Worm (Caenorhabditis elegans) whole organism, dauer: ENCODE results near the gene F58G1.2.

Experiments
- unc-62 ChIP-seq: sonication (generic microtip); optimal IDR thresholded peaks from 2 replicates; lab custom pipeline; 2017; ENCODE audit warnings: missing biosample characterization, missing genetic modification reagents, missing genetic modification characterization

The F58G1.2 gene

DNA sequence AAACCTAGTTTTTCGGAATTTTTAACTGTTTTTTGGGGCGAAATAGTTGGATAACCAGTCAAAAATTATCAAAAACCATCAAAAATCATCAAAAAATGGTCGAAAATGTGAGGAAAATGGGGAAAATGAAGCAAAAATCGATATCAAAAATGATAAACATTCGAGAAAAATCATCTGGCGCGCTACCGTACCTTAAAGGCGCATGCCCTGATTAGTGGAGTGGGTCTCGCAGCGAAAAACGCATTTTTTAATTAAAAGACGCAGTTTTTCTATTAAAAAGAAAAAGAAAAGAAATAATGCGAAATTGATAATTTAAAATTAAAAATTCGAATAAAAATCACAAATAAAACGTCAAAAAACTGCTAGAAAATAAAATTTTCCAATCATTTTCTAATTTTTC lies 38.4 kb downstream of the F58G1.2 start, which contains the start of gene F35C5.1:
Gene F35C5.1 (plus strand): TSS at position 399 of the 400 bp plus-strand sequence.
- no peak for TF ChIP-seq unc-62 (GFP tag; lab: Kevin White, UChicago)

DNA sequence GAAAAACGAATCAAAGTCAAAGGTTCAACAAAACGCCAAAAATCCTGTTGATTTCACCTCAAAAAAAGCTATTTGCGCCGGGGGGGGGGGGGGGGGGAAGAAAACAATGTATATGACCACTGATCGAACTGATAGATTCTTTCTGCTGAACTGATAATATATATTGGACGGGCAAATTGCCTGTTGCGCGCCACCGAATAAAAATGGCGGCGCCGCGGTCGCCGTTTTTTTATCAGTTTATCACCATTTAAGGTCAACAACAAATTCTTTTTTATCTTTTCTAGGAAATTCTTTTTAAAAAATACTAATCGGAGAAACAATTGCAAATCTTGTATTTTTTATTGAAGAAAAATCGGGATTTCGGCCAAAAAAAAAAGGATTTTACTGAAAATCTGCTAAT lies 39.1 kb downstream of the F58G1.2 start:
- TF ChIP-seq unc-62 (GFP tag; lab: Kevin White, UChicago): no peak

DNA sequence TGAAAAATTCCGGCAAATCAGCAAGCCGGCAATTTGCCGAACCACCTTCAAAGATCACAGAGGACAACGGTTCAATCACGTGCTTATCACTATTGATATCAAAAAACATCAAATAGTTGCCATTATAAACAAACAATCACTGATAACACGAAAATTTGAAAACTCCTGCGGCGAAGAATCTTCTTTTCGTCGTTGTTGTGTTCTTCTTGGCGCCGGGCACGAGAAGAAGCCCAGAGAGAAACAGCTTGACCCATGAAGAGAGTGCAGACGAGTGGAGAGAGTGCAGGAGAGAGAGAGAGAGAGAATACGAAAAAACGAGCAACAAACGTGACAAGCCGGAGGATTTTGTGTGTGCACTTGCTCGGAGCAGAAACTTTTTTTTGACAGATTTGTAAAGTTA lies 40.1 kb downstream of the F58G1.2 start:
- TF ChIP-seq unc-62 (GFP tag; lab: Kevin White, UChicago): no peak

ce11 chrII:12878071-12878668 lies 40.6 kb downstream of the F58G1.2 start, which contains the start of gene gsy-1:
TSS of gene gsy-1 (minus strand) at chrII:12878121.
- no peak for TF ChIP-seq unc-62 (GFP tag; lab: Kevin White, UChicago)

DNA sequence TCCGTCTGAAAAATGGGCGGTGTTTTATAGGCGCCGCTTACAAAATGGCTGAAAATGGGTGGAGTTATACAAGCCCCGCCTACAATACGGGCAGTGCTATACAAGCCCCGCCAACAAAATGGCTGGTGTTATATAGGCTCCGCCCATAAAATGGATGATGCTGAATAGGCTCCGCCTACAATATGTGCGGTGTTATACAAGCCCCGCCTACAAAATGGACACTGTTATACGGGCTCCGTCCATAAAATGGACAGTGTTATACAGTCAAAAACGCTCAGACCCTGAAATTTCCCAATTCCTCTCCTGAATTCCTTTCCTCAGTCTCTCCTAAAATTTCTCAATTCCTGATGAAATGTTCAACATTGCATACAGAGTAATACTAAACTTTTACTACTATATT lies 52.7 kb downstream of the F58G1.2 start:
- no peak for TF ChIP-seq unc-62 (GFP tag; lab: Kevin White, UChicago)

ce11 chrII:12865604-12866003 lies 53.2 kb downstream of the F58G1.2 start, which contains the start of gene snf-5:
TSS of gene snf-5 (minus strand) at chrII:12865785.
- no peak for TF ChIP-seq unc-62 (GFP tag; lab: Kevin White, UChicago)
